Worm (Caenorhabditis elegans): ENCODE measurements around the gene wnk-1.

Gene wnk-1

DNA sequence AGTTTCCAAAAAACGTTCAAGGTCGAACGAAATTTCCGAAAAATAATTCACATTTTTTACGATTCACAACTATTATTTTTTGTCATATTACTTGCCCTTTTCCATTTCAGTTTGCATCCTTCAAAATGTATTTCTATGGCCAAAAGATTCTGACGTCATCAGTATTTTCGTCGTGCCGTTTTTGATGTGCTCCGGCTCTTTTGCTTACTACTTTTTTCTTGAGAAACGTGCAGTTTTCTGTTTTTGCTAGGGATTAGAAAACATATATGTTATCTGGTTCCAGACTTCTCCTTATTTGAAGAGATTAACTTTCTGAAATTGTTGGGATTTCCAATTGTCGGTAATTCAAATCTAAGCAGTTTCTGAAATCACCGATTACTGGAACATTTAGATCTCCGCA lies 15.9 kb downstream of the wnk-1 start:
- TF ChIP-seq fkh-2 (tag; optimal IDR thresholded peaks at IDR 0.05) (no peak), nfya-1 (tag; optimal IDR thresholded peaks at IDR 0.05; ENCODE audit: insufficient read depth) (peak; percentile 14)

DNA sequence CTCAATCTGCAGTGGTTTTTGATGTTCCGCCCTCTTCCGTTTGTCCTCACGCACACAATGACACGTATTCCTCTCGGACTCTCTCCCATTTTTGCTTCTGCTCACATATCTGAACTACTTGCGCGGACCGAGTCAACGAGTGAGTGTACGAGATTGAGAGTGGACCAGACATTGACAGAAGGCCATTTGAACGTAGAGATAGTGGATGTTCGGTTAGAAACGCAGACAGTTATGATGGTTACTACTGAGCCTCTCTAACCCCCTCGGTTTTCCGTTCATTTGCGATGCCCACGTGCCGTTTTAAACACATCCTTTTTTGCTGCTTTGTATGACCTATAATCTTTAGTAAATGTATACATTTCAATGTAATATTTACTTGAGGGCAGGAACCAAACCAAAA lies 16.5 kb downstream of the wnk-1 start:
- TF ChIP-seq R02D3.7 (tag; optimal IDR thresholded peaks at IDR 0.05) (no peak), elt-1 (tag; optimal IDR thresholded peaks at IDR 0.05) (no peak), eor-1 (tag; optimal IDR thresholded peaks at IDR 0.05) (no peak), nhr-25 (tag; optimal IDR thresholded peaks at IDR 0.05) (no peak), unc-39 (tag; optimal IDR thresholded peaks at IDR 0.05) (no peak), mdl-1 (tag; optimal IDR thresholded peaks at IDR 0.05) (peak; percentile 62), nfya-1 (tag; optimal IDR thresholded peaks at IDR 0.05; ENCODE audit: insufficient read depth) (peak; percentile 63), jun-1 (tag; optimal IDR thresholded peaks at IDR 0.05) (no peak), elt-3 (tag; optimal IDR thresholded peaks at IDR 0.05) (no peak), nhr-237 (tag; optimal IDR thresholded peaks at IDR 0.05) (no peak), mml-1 (tag; optimal IDR thresholded peaks at IDR 0.05) (no peak), skn-1 (tag; optimal IDR thresholded peaks at IDR 0.05) (no peak), ztf-4 (tag; optimal IDR thresholded peaks at IDR 0.05) (no peak), nhr-67 (tag; optimal IDR thresholded peaks at IDR 0.05) (no peak), ceh-9 (tag; optimal IDR thresholded peaks at IDR 0.05) (no peak), lsy-12 (tag; optimal IDR thresholded peaks at IDR 0.05) (no peak), nhr-77 (tag; optimal IDR thresholded peaks at IDR 0.05) (no peak), ceh-28 (tag; optimal IDR thresholded peaks at IDR 0.05) (no peak), snpc-4 (tag; optimal IDR thresholded peaks at IDR 0.05) (peak; percentile 22), zag-1 (tag; optimal IDR thresholded peaks at IDR 0.05) (no peak), nhr-76 (tag; optimal IDR thresholded peaks at IDR 0.05) (no peak), sea-2 (GFP tag; optimal IDR thresholded peaks at IDR 0.05) (no peak), pha-4 (tag; optimal IDR thresholded peaks at IDR 0.05) (peak; percentile 52), nhr-43 (tag; optimal IDR thresholded peaks at IDR 0.05; ENCODE audit: poor library complexity, severe bottlenecking) (no peak), nhr-28 (tag; optimal IDR thresholded peaks at IDR 0.05) (no peak), elt-2 (tag; optimal IDR thresholded peaks at IDR 0.05) (no peak), ceh-16 (tag; optimal IDR thresholded peaks at IDR 0.05) (no peak), egl-27 (tag; optimal IDR thresholded peaks at IDR 0.05) (no peak), hmg-11 (tag; optimal IDR thresholded peaks at IDR 0.05) (peak; percentile 70), aly-2 (tag; optimal IDR thresholded peaks at IDR 0.05) (no peak), lin-39 (tag; optimal IDR thresholded peaks at IDR 0.05) (peak; percentile 86), egl-5 (tag; optimal IDR thresholded peaks at IDR 0.05) (peak; percentile 75), nhr-23 (tag; optimal IDR thresholded peaks at IDR 0.05) (peak; percentile 4), fkh-10 (GFP tag; optimal IDR thresholded peaks at IDR 0.05) (peak; percentile 34), pqm-1 (tag; optimal IDR thresholded peaks at IDR 0.05) (no peak), ama-1 (optimal IDR thresholded peaks at IDR 0.05) (peak; percentile 52), fkh-2 (tag; optimal IDR thresholded peaks at IDR 0.05) (no peak), ztf-11 (tag; optimal IDR thresholded peaks at IDR 0.05) (no peak), nhr-12 (tag; optimal IDR thresholded peaks at IDR 0.05) (no peak), daf-12 (tag; optimal IDR thresholded peaks at IDR 0.05) (no peak), tbx-2 (tag; optimal IDR thresholded peaks at IDR 0.05) (no peak), nhr-11 (tag; optimal IDR thresholded peaks at IDR 0.05) (no peak), unc-62 (GFP tag; optimal IDR thresholded peaks at IDR 0.05) (no peak), ZK546.5 (tag; optimal IDR thresholded peaks at IDR 0.05) (no peak), lin-15B (tag; optimal IDR thresholded peaks at IDR 0.05) (peak; percentile 16), ceh-82 (tag; optimal IDR thresholded peaks at IDR 0.05) (no peak), fos-1 (tag; optimal IDR thresholded peaks at IDR 0.05) (no peak)

Data from whole organism, L3 larva.